Worm (Caenorhabditis elegans) whole organism, late embryonic: ENCODE data around the gene Y54G9A.7.

Experiments
- C08G9.2 ChIP-seq: sonication (generic microtip); optimal IDR thresholded peaks from 2 replicates; lab custom pipeline; 2016; ENCODE audit warnings: mild to moderate bottlenecking, missing genetic modification characterization, moderate library complexity, missing compliant biosample characterization
- F13H6.1 ChIP-seq: sonication (generic microtip); optimal IDR thresholded peaks from 2 replicates; lab custom pipeline; 2016; ENCODE audit warnings: missing genetic modification characterization, missing compliant biosample characterization
- K09A11.1 ChIP-seq: sonication (generic microtip); optimal IDR thresholded peaks from 2 replicates; lab custom pipeline; 2017; ENCODE audit warnings: antibody characterized with exemption, mild to moderate bottlenecking, missing genetic modification characterization, missing compliant biosample characterization; ENCODE audit not compliant: insufficient read depth
- Y22D7AL.16 ChIP-seq: sonication (generic microtip); optimal IDR thresholded peaks from 2 replicates; lab custom pipeline; 2016; ENCODE audit warnings: missing genetic modification characterization, missing compliant biosample characterization
- ahr-1 ChIP-seq: sonication (generic microtip); optimal IDR thresholded peaks from 2 replicates; lab custom pipeline; 2016; ENCODE audit warnings: missing genetic modification characterization, missing compliant biosample characterization
- ceh-14 ChIP-seq: sonication (generic microtip); optimal IDR thresholded peaks from 2 replicates; lab custom pipeline; 2016; ENCODE audit warnings: missing genotype, missing genetic modification characterization, missing compliant biosample characterization
- ceh-22 ChIP-seq: sonication (generic microtip); optimal IDR thresholded peaks from 2 replicates; lab custom pipeline; 2017; ENCODE audit warnings: missing biosample characterization, missing genetic modification characterization
- ceh-24 ChIP-seq: sonication (generic microtip); optimal IDR thresholded peaks from 2 replicates; lab custom pipeline; 2016; ENCODE audit warnings: mild to moderate bottlenecking, missing genetic modification characterization, missing compliant biosample characterization
- ceh-31 ChIP-seq: sonication (generic microtip); optimal IDR thresholded peaks from 2 replicates; lab custom pipeline; 2016; ENCODE audit warnings: missing genetic modification characterization, missing compliant biosample characterization
- ceh-45 ChIP-seq: fragments of 200-800 bp; sonication (Bioruptor generic); IDR thresholded peaks from 2 replicates; pipeline ENCODE4 v1.3.6; 2022; ENCODE audit warnings: missing genetic modification reagents, missing genetic modification characterization, missing compliant biosample characterization
- ceh-6 ChIP-seq: fragments of 200-800 bp; sonication (Bioruptor generic); optimal IDR thresholded peaks from 2 replicates; lab custom pipeline; 2018; ENCODE audit warnings: mild to moderate bottlenecking, missing genetic modification characterization, missing compliant biosample characterization
- che-1 ChIP-seq: sonication (generic microtip); optimal IDR thresholded peaks from 2 replicates; lab custom pipeline; 2016; ENCODE audit warnings: mild to moderate bottlenecking, missing genetic modification characterization, missing compliant biosample characterization
- dmd-4 ChIP-seq: sonication (generic microtip); optimal IDR thresholded peaks from 2 replicates; lab custom pipeline; 2016; ENCODE audit warnings: borderline replicate concordance, missing genetic modification characterization, missing compliant biosample characterization
- elt-2 ChIP-seq: sonication (generic microtip); optimal IDR thresholded peaks from 2 replicates; lab custom pipeline; 2016; ENCODE audit warnings: missing genetic modification reagents, missing genetic modification characterization, missing compliant biosample characterization
- elt-4 ChIP-seq: sonication (generic microtip); optimal IDR thresholded peaks from 2 replicates; lab custom pipeline; 2016; ENCODE audit warnings: missing genetic modification characterization, missing compliant biosample characterization
- ets-4 ChIP-seq: sonication (generic microtip); optimal IDR thresholded peaks from 2 replicates; lab custom pipeline; 2016; ENCODE audit warnings: missing genetic modification characterization, missing compliant biosample characterization
- eyg-1 ChIP-seq: sonication (generic microtip); optimal IDR thresholded peaks from 2 replicates; lab custom pipeline; 2016; ENCODE audit warnings: missing genotype, missing genetic modification characterization, missing compliant biosample characterization
- fkh-10 ChIP-seq: fragments of 150-350 bp; optimal IDR thresholded peaks from 2 replicates; lab custom pipeline; 2014; ENCODE audit warnings: missing biosample characterization, missing genetic modification reagents, missing genetic modification characterization
- fkh-6 ChIP-seq: sonication (generic microtip); optimal IDR thresholded peaks from 2 replicates; lab custom pipeline; 2016; ENCODE audit warnings: missing genetic modification characterization, missing compliant biosample characterization
- hlh-13 ChIP-seq: fragments of 200-800 bp; sonication (Bioruptor generic); optimal IDR thresholded peaks from 2 replicates; lab custom pipeline; 2018; ENCODE audit warnings: mild to moderate bottlenecking, missing genetic modification characterization, missing compliant biosample characterization
- hlh-6 ChIP-seq: sonication (generic microtip); optimal IDR thresholded peaks from 2 replicates; lab custom pipeline; 2016; ENCODE audit warnings: missing genotype, missing genetic modification characterization, missing compliant biosample characterization
- hlh-8 ChIP-seq: sonication (generic microtip); optimal IDR thresholded peaks from 2 replicates; lab custom pipeline; 2016; ENCODE audit warnings: missing genotype, missing genetic modification characterization, missing compliant biosample characterization
- lim-6 ChIP-seq: sonication (generic microtip); optimal IDR thresholded peaks from 2 replicates; lab custom pipeline; 2016; ENCODE audit warnings: missing genetic modification characterization, missing compliant biosample characterization
- lin-11 ChIP-seq: fragments of 200-800 bp; sonication (Bioruptor generic); optimal IDR thresholded peaks from 2 replicates; lab custom pipeline; 2018; ENCODE audit warnings: mild to moderate bottlenecking, missing genetic modification characterization, missing compliant biosample characterization
- nhr-232 ChIP-seq: sonication (generic microtip); optimal IDR thresholded peaks from 2 replicates; lab custom pipeline; 2016; ENCODE audit warnings: missing genetic modification characterization, missing compliant biosample characterization
- pag-3 ChIP-seq: sonication (generic microtip); optimal IDR thresholded peaks from 2 replicates; lab custom pipeline; 2016; ENCODE audit warnings: missing compliant biosample characterization, missing genetic modification characterization, borderline replicate concordance
- pha-2 ChIP-seq: sonication (generic microtip); optimal IDR thresholded peaks from 2 replicates; lab custom pipeline; 2017; ENCODE audit warnings: mild to moderate bottlenecking, missing genetic modification characterization, missing compliant biosample characterization
- pros-1 ChIP-seq: fragments of 150-350 bp; optimal IDR thresholded peaks from 2 replicates; lab custom pipeline; 2014; ENCODE audit warnings: missing biosample characterization, missing genetic modification reagents, missing genetic modification characterization
- ref-2 ChIP-seq: sonication (generic microtip); optimal IDR thresholded peaks from 2 replicates; lab custom pipeline; 2016; ENCODE audit warnings: missing genetic modification characterization, missing compliant biosample characterization
- rnt-1 ChIP-seq: sonication (generic microtip); optimal IDR thresholded peaks from 2 replicates; lab custom pipeline; 2016; ENCODE audit warnings: missing genetic modification characterization, missing compliant biosample characterization
- sdc-2 ChIP-seq: sonication (generic microtip); optimal IDR thresholded peaks from 2 replicates; lab custom pipeline; 2016; ENCODE audit warnings: missing genotype, missing genetic modification characterization, missing compliant biosample characterization
- sox-4 ChIP-seq: sonication (generic microtip); optimal IDR thresholded peaks from 2 replicates; lab custom pipeline; 2017; ENCODE audit warnings: mild to moderate bottlenecking, missing genetic modification characterization, inconsistent platforms, missing compliant biosample characterization
- syd-9 ChIP-seq: sonication (generic microtip); optimal IDR thresholded peaks from 2 replicates; lab custom pipeline; 2016; ENCODE audit warnings: mild to moderate bottlenecking, missing genetic modification characterization, moderate library complexity, missing compliant biosample characterization
- tbx-7 ChIP-seq: sonication (generic microtip); optimal IDR thresholded peaks from 2 replicates; lab custom pipeline; 2016; ENCODE audit warnings: missing genotype, missing genetic modification characterization, missing compliant biosample characterization
- ttx-3 ChIP-seq: sonication (generic microtip); optimal IDR thresholded peaks from 2 replicates; lab custom pipeline; 2016; ENCODE audit warnings: missing genetic modification reagents, missing genetic modification characterization, missing compliant biosample characterization
- unc-42 ChIP-seq: sonication (generic microtip); optimal IDR thresholded peaks from 2 replicates; lab custom pipeline; 2016; ENCODE audit warnings: missing genotype, missing genetic modification characterization, missing compliant biosample characterization
- unc-55 ChIP-seq: sonication (generic microtip); optimal IDR thresholded peaks from 2 replicates; lab custom pipeline; 2017; ENCODE audit warnings: missing biosample characterization, missing genetic modification reagents, missing genetic modification characterization
- unc-86 ChIP-seq: sonication (generic microtip); optimal IDR thresholded peaks from 2 replicates; lab custom pipeline; 2016; ENCODE audit warnings: missing genetic modification characterization, missing compliant biosample characterization
- zip-5 ChIP-seq: sonication (generic microtip); optimal IDR thresholded peaks from 2 replicates; lab custom pipeline; 2016; ENCODE audit warnings: missing genetic modification characterization, missing compliant biosample characterization
- ztf-16 ChIP-seq: sonication (generic microtip); optimal IDR thresholded peaks from 2 replicates; lab custom pipeline; 2017; ENCODE audit warnings: missing genetic modification characterization, missing compliant biosample characterization

Gene Y54G9A.7

ce11 chrII:13732146-13732545 is 6.5 kb upstream of the Y54G9A.7 start:
- no peak for TF ChIP-seq elt-2 (tag; lab: Kevin White, UChicago)
- no peak for TF ChIP-seq unc-55 (GFP tag; lab: Kevin White, UChicago)
- no peak for TF ChIP-seq fkh-10 (GFP tag; lab: Kevin White, UChicago)
- no peak for TF ChIP-seq hlh-8 (tag; lab: Kevin White, UChicago)
- TF ChIP-seq che-1 (tag; lab: Kevin White, UChicago), result no peak
- no peak for TF ChIP-seq ceh-22 (tag; lab: Kevin White, UChicago)
- TF ChIP-seq ztf-16 (tag; lab: Kevin White, UChicago), result no peak
- no peak for TF ChIP-seq tbx-7 (tag; lab: Kevin White, UChicago)
- TF ChIP-seq lin-11 (tag; lab: Kevin White, UChicago), result no peak
- no peak for TF ChIP-seq pros-1
- TF ChIP-seq sdc-2 (tag; lab: Kevin White, UChicago), result no peak

ce11 chrII:13729416-13729815 is 3.8 kb upstream of the Y54G9A.7 start, which contains the start of gene Y54G9A.9:
Y54G9A.9 (plus strand) TSS chrII:13729716.
- TF ChIP-seq ref-2 (tag; lab: Kevin White, UChicago) (no peak), lim-6 (tag; lab: Kevin White, UChicago) (no peak), dmd-4 (tag; lab: Kevin White, UChicago) (no peak), sox-4 (tag; lab: Kevin White, UChicago) (no peak), ceh-22 (tag; lab: Kevin White, UChicago) (no peak), Y22D7AL.16 (tag; lab: Kevin White, UChicago) (no peak), ceh-45 (GFP tag; lab: Robert Waterston, UW) (no peak), unc-42 (no peak), ahr-1 (no peak)

ce11 chrII:13723754-13724153 is 1.8 kb downstream of the Y54G9A.7 start:
- TF ChIP-seq ceh-6 (GFP tag; lab: Kevin White, UChicago), result no peak
- no peak for TF ChIP-seq ceh-14 (tag; lab: Kevin White, UChicago)
- TF ChIP-seq K09A11.1 (tag; lab: Kevin White, UChicago), result no peak
- no peak for TF ChIP-seq che-1 (tag; lab: Kevin White, UChicago)
- TF ChIP-seq rnt-1, result no peak
- no peak for TF ChIP-seq ttx-3 (tag; lab: Kevin White, UChicago)
- no peak for TF ChIP-seq pha-2 (tag; lab: Kevin White, UChicago)
- no peak for TF ChIP-seq fkh-6 (tag; lab: Kevin White, UChicago)
- TF ChIP-seq ztf-16 (tag; lab: Kevin White, UChicago), result no peak
- no peak for TF ChIP-seq F13H6.1 (tag; lab: Kevin White, UChicago)
- TF ChIP-seq unc-86 (tag; lab: Kevin White, UChicago), result no peak
- TF ChIP-seq zip-5 (tag; lab: Kevin White, UChicago), result no peak
- no peak for TF ChIP-seq eyg-1 (tag; lab: Kevin White, UChicago)
- TF ChIP-seq, all 69 proteins: peak for 0

ce11 chrII:13722763-13723162 is 2.8 kb downstream of the Y54G9A.7 start, which contains the start of gene Y54G9A.5:
Y54G9A.5 (plus strand) TSS chrII:13723007.
- TF ChIP-seq C08G9.2 (peak; percentile 14), ets-4 (tag; lab: Kevin White, UChicago) (no peak), ceh-31 (tag; lab: Kevin White, UChicago) (peak; percentile 12)
- TF ChIP-seq, all 69 proteins: peak for 2

- TF ChIP-seq pag-3 (tag; lab: Kevin White, UChicago) (no peak), elt-4 (tag; lab: Kevin White, UChicago) (no peak), hlh-13 (GFP tag; lab: Kevin White, UChicago) (no peak), fkh-6 (tag; lab: Kevin White, UChicago) (no peak), F13H6.1 (tag; lab: Kevin White, UChicago) (no peak), ceh-14 (tag; lab: Kevin White, UChicago) (no peak), ceh-24 (tag; lab: Kevin White, UChicago) (no peak), nhr-232 (tag; lab: Kevin White, UChicago) (no peak), syd-9 (tag; lab: Kevin White, UChicago) (no peak), lim-6 (tag; lab: Kevin White, UChicago) (no peak), dmd-4 (tag; lab: Kevin White, UChicago) (no peak), unc-55 (GFP tag; lab: Kevin White, UChicago) (no peak), hlh-6 (tag; lab: Kevin White, UChicago) (no peak), ahr-1 (no peak)
- TF ChIP-seq, all 69 proteins: peak for 0
These were observed 4.4 kb downstream of the Y54G9A.7 start, which contains the start of gene sre-46 for ce11 chrII:13721218-13721617. sre-46 (minus strand) TSS chrII:13721318.
